Worm (Caenorhabditis elegans) whole organism, L4 larva: ENCODE results near the gene cab-1.

Source experiments
- T26A8.4 ChIP-seq: fragments of 200-800 bp; sonication (Bioruptor generic); IDR thresholded peaks from 2 replicates; pipeline ENCODE4 v1.3.6; 2022; ENCODE audit warnings: missing genetic modification characterization, missing compliant biosample characterization
- daf-8 ChIP-seq: fragments of 200-800 bp; sonication (Bioruptor generic); IDR thresholded peaks from 2 replicates; pipeline ENCODE4 v1.3.6; 2022; ENCODE audit warnings: missing genetic modification characterization, missing compliant biosample characterization
- dmd-9 ChIP-seq: fragments of 200-800 bp; sonication (Bioruptor generic); IDR thresholded peaks from 2 replicates; pipeline ENCODE4 v1.3.6; 2022; ENCODE audit warnings: missing genetic modification reagents, missing genetic modification characterization, missing compliant biosample characterization
- lin-15B ChIP-seq: fragments of 150-350 bp; sonication (generic microtip); optimal IDR thresholded peaks from 3 replicates; lab custom pipeline; 2014; ENCODE audit warnings: missing biosample characterization, missing genetic modification characterization
- mdl-1 ChIP-seq, 2 experiments: fragments of 150-350 bp in 1 of 2; sonication (generic microtip) in 1 of 2; optimal IDR thresholded peaks; 2 replicates each; lab custom pipeline; 2014 to 2017; ENCODE audit warnings: missing biosample characterization in 2 of 2, missing genetic modification characterization in 2 of 2
- nhr-237 ChIP-seq: sonication (generic microtip); optimal IDR thresholded peaks from 2 replicates; lab custom pipeline; 2017; ENCODE audit warnings: missing biosample characterization, missing genetic modification characterization
- nhr-6 ChIP-seq: fragments of 150-350 bp; optimal IDR thresholded peaks from 2 replicates; lab custom pipeline; 2014; ENCODE audit warnings: missing biosample characterization, missing genetic modification characterization
- zag-1 ChIP-seq: fragments of 150-350 bp; optimal IDR thresholded peaks from 2 replicates; lab custom pipeline; 2014; ENCODE audit warnings: missing biosample characterization, missing genetic modification characterization
- ztf-11 ChIP-seq: fragments of 150-350 bp; optimal IDR thresholded peaks from 2 replicates; lab custom pipeline; 2014; ENCODE audit warnings: missing biosample characterization, missing genetic modification characterization

DNA sequence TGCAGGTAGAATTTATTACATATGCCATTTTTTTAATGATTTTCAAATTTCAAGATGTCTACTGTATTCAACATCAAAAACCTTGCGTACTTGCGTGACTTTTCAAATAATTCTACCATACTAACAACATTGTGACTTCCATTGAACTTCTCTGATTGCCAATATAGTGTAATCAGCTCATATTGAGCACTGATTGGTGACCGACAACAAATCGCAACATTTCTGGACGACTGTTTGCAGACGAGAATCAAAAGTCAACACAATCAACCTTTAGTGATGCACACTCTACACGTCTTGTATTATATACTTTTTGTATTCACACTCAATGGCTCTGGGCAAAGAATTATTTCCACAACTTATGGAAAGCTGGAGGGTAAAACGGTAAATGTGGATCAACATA lies 28.8 kb upstream of the cab-1 start, which contains the start of gene cest-3:
- TF ChIP-seq nhr-237 (tag; lab: Kevin White, UChicago) (no peak), daf-8 (GFP tag; lab: Robert Waterston, UW) (no peak), nhr-6 (tag; lab: Kevin White, UChicago) (no peak), zag-1 (tag; lab: Kevin White, UChicago) (no peak), ztf-11 (tag; lab: Kevin White, UChicago) (no peak), lin-15B (no peak), dmd-9 (GFP tag; lab: Robert Waterston, UW) (no peak), mdl-1 (tag; optimal IDR thresholded peaks at IDR 0.05; lab: Kevin White, UChicago) (no peak), T26A8.4 (no peak)
